Worm (Caenorhabditis elegans) whole organism, early embryonic: Measurements from ENCODE around the gene fkh-4.

Experiments used
- B0310.2 ChIP-seq: sonication (generic microtip); optimal IDR thresholded peaks from 2 replicates; lab custom pipeline; 2016; ENCODE audit warnings: mild to moderate bottlenecking, missing genetic modification characterization, missing compliant biosample characterization
- F13C5.2 ChIP-seq: sonication (generic microtip); optimal IDR thresholded peaks from 2 replicates; lab custom pipeline; 2017; ENCODE audit warnings: mild to moderate bottlenecking, missing genetic modification characterization, inconsistent platforms, missing compliant biosample characterization
- aly-1 ChIP-seq: sonication (generic microtip); optimal IDR thresholded peaks from 2 replicates; lab custom pipeline; 2016; ENCODE audit warnings: missing genetic modification characterization, missing compliant biosample characterization
- ama-1 ChIP-seq: fragments of 150-350 bp; optimal IDR thresholded peaks from 2 replicates; lab custom pipeline; 2014
- ceh-13 ChIP-seq: fragments of 200-800 bp; sonication (Bioruptor generic); optimal IDR thresholded peaks from 2 replicates; lab custom pipeline; 2018; ENCODE audit warnings: mild to moderate bottlenecking, missing genetic modification characterization, missing compliant biosample characterization
- ceh-36 ChIP-seq: sonication (generic microtip); optimal IDR thresholded peaks from 2 replicates; lab custom pipeline; 2016; ENCODE audit warnings: missing genetic modification characterization, inconsistent platforms, missing compliant biosample characterization
- ets-7 ChIP-seq: sonication (generic microtip); optimal IDR thresholded peaks from 2 replicates; lab custom pipeline; 2016; ENCODE audit warnings: missing genotype, missing genetic modification characterization, missing compliant biosample characterization
- flt-1 ChIP-seq: fragments of 200-800 bp; sonication (Bioruptor generic); IDR thresholded peaks from 2 replicates; pipeline ENCODE4 v1.3.6; 2022; ENCODE audit warnings: missing genetic modification characterization, missing compliant biosample characterization
- hmbx-1 ChIP-seq: sonication (generic microtip); optimal IDR thresholded peaks from 2 replicates; lab custom pipeline; 2016; ENCODE audit warnings: mild to moderate bottlenecking, missing genetic modification characterization, missing compliant biosample characterization
- hmg-4 ChIP-seq: fragments of 200-800 bp; sonication (Bioruptor generic); optimal IDR thresholded peaks from 2 replicates; lab custom pipeline; 2018; ENCODE audit warnings: mild to moderate bottlenecking, missing genetic modification characterization, missing compliant biosample characterization
- hnd-1 ChIP-seq: sonication (generic microtip); optimal IDR thresholded peaks from 2 replicates; lab custom pipeline; 2016; ENCODE audit warnings: missing genetic modification characterization, missing compliant biosample characterization
- pes-1 ChIP-seq: fragments of 200-800 bp; sonication (Bioruptor generic); IDR thresholded peaks from 2 replicates; pipeline ENCODE4 v1.3.6; 2022; ENCODE audit warnings: missing genetic modification reagents, missing genetic modification characterization, missing compliant biosample characterization
- scrt-1 ChIP-seq: fragments of 200-800 bp; sonication (Bioruptor generic); IDR thresholded peaks from 2 replicates; pipeline ENCODE4 v1.3.6; 2022; ENCODE audit warnings: missing genetic modification characterization, missing compliant biosample characterization
- sea-1 ChIP-seq: fragments of 200-800 bp; sonication (Bioruptor generic); conservative IDR thresholded peaks from 2 replicates; pipeline ENCODE4 v1.3.6; 2022; ENCODE audit warnings: missing genetic modification characterization, missing compliant biosample characterization
- tbx-11 ChIP-seq: fragments of 200-800 bp; sonication (Bioruptor generic); IDR thresholded peaks from 2 replicates; pipeline ENCODE4 v1.3.6; 2022; ENCODE audit warnings: missing genetic modification characterization, missing compliant biosample characterization
- tbx-37 ChIP-seq: fragments of 200-800 bp; sonication (Bioruptor generic); conservative IDR thresholded peaks from 2 replicates; pipeline ENCODE4 v1.3.6; 2022; ENCODE audit warnings: missing genetic modification reagents, missing genetic modification characterization, missing compliant biosample characterization
- tra-4 ChIP-seq: sonication (generic microtip); optimal IDR thresholded peaks from 2 replicates; lab custom pipeline; 2017; ENCODE audit warnings: missing genetic modification characterization, missing compliant biosample characterization

fkh-4 gene

DNA sequence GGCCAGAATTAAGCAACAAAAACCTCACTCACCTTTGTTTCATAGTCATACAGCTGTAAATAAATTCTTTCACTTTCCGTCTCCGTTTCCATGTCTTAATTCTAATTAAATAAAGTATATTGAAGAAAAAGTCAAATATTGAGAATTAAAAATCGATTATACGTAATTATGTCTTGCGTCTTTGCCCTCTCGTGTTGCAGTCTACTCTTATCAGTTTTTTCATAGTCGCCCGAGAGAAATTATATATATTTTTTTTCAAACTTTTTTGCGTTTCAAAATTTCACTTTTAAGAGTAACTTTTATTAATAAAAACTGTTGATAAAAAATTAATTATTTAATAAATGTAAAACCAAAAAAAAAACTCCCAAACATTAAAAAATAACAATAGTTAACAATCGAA, 27.8 kb upstream of the fkh-4 start, which contains the start of gene flr-1:
TSS of gene flr-1 (minus strand) at position 101 of the 400 bp plus-strand sequence.
- TF ChIP-seq ceh-13 (GFP tag; lab: Kevin White, UChicago) (no peak), F13C5.2 (tag; lab: Kevin White, UChicago) (no peak), aly-1 (tag; lab: Kevin White, UChicago) (no peak), sea-1 (GFP tag; lab: Robert Waterston, UW) (no peak), ets-7 (tag; lab: Kevin White, UChicago) (no peak), hmg-4 (GFP tag; lab: Kevin White, UChicago) (no peak), scrt-1 (GFP tag; lab: Robert Waterston, UW) (no peak), flt-1 (no peak), ama-1 (no peak), tra-4 (tag; lab: Kevin White, UChicago) (no peak)

DNA sequence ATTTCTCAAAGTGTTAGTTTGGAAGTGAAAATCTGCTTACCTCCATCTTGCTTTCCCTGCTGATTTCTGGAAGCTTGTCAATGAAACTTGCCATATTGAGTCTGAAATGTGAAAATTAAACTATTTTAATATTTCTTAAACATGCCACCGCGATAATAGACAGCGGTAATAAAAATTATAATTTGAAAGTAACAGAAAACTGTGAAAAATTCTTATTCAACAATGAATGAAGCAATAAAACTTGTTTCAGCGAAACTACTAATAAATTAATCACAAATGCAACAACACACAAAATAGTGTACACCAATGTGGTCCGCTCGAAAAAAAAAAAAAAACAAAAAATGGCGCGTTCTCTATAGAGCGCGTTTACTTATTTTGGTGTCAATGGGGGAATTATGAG, 22.9 kb upstream of the fkh-4 start, which contains the start of gene F02D10.6:
TSS of gene F02D10.6 (minus strand) at position 101 of the 400 bp plus-strand sequence.
- no peak for TF ChIP-seq scrt-1 (GFP tag; lab: Robert Waterston, UW)
- no peak for TF ChIP-seq pes-1 (GFP tag; lab: Robert Waterston, UW)
- no peak for TF ChIP-seq B0310.2 (tag; lab: Kevin White, UChicago)
- TF ChIP-seq ama-1, result no peak
- no peak for TF ChIP-seq aly-1 (tag; lab: Kevin White, UChicago)
- no peak for TF ChIP-seq hmbx-1 (tag; lab: Kevin White, UChicago)
- no peak for TF ChIP-seq tbx-11 (GFP tag; lab: Robert Waterston, UW)
- no peak for TF ChIP-seq hnd-1
- TF ChIP-seq ceh-36 (tag; lab: Kevin White, UChicago), result no peak
- TF ChIP-seq ceh-13 (GFP tag; lab: Kevin White, UChicago), result no peak
- no peak for TF ChIP-seq tbx-37 (GFP tag; lab: Robert Waterston, UW)
- TF ChIP-seq hmg-4 (GFP tag; lab: Kevin White, UChicago), result no peak
- no peak for TF ChIP-seq tra-4 (tag; lab: Kevin White, UChicago)
- no peak for TF ChIP-seq F13C5.2 (tag; lab: Kevin White, UChicago)
- TF ChIP-seq ets-7 (tag; lab: Kevin White, UChicago), result no peak
- TF ChIP-seq sea-1 (GFP tag; lab: Robert Waterston, UW), result no peak
- TF ChIP-seq flt-1, result no peak

DNA sequence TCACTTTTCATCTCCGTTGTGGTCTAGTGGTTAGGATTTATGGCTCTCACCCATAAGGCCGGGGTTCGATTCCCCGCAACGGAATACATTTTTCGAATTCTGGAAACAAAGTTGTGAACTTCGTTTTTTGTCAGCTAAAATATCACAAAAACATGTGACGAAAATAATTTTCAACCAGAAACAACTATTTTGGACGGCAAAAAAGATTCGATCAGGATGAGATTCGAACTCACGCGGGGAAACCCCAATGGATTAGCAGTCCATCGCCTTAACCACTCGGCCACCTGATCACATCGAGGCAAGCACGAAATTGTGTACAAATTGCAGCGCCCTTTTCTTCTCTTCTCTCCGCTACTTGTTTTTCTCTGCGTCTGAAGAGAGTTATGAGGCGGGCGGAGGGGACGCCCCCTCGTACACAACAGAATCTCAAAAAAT, 20.0 kb upstream of the fkh-4 start:
- TF ChIP-seq tbx-11 (GFP tag; lab: Robert Waterston, UW), result 0 out of 2 replicates have a peak, but pooled peaks have one; percentile 61
- TF ChIP-seq scrt-1 (GFP tag; lab: Robert Waterston, UW), result peak; percentile 75
- peak; percentile 55 for TF ChIP-seq tbx-37 (GFP tag; lab: Robert Waterston, UW)
- peak; percentile 13 for TF ChIP-seq ets-7 (tag; lab: Kevin White, UChicago)
- TF ChIP-seq hnd-1, result peak; percentile 48
- 0 out of 2 replicates have a peak, but pooled peaks have one; percentile 41 for TF ChIP-seq sea-1 (GFP tag; lab: Robert Waterston, UW)
- TF ChIP-seq aly-1 (tag; lab: Kevin White, UChicago), result peak; percentile 79
- peak; percentile 76 for TF ChIP-seq ceh-36 (tag; lab: Kevin White, UChicago)
- TF ChIP-seq ceh-13 (GFP tag; lab: Kevin White, UChicago), result peak; percentile 64
- TF ChIP-seq pes-1 (GFP tag; lab: Robert Waterston, UW), result peak; percentile 85
- TF ChIP-seq hmbx-1 (tag; lab: Kevin White, UChicago), result peak; percentile 23
- TF ChIP-seq F13C5.2 (tag; lab: Kevin White, UChicago), result peak; percentile 84

DNA sequence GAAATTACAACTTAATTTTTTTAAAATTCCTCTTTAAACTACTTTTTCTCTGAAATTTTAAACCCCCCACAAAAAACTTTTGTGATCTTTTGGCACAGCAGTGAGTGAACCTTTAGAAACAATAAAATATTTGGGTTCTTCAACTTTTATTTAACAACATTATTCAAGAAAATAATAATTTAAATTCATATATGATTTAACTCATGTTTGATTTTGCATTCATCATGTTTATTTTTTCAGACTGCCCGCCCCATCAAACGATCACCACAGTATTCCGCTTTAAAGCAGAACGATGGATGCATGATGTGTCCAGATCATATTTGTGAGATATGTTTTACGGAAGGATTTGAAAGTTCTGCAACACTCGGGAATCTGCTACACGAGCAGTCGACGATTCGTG, 17.8 kb upstream of the fkh-4 start, which contains the start of gene set-8:
TSS of gene set-8 (plus strand) at position 301 of the 400 bp plus-strand sequence.
- no peak for TF ChIP-seq tbx-37 (GFP tag; lab: Robert Waterston, UW)
- TF ChIP-seq B0310.2 (tag; lab: Kevin White, UChicago), result no peak
- no peak for TF ChIP-seq pes-1 (GFP tag; lab: Robert Waterston, UW)

DNA sequence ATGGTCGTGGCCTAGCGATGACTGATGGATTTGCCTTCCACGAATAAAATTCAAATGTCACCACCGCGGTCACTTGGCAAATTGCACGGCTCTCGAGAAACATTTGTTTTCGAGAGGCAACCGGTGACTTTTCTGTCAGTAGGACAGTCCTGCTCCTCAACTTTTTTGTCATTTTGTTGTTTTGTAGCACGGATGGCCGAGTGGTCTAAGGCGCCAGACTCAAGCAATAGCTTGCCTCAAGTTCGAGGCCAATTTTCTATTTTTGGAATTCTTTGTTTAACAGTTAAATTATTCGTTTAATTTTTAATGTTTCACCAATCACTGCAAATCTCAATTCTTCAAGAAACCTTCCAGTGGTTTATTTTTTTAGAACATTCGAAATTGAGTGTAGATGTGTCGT, 15.6 kb upstream of the fkh-4 start:
- TF ChIP-seq ama-1, result no peak
- no peak for TF ChIP-seq hmbx-1 (tag; lab: Kevin White, UChicago)
- TF ChIP-seq scrt-1 (GFP tag; lab: Robert Waterston, UW), result no peak
- no peak for TF ChIP-seq hnd-1
- TF ChIP-seq F13C5.2 (tag; lab: Kevin White, UChicago), result no peak
- no peak for TF ChIP-seq pes-1 (GFP tag; lab: Robert Waterston, UW)

DNA sequence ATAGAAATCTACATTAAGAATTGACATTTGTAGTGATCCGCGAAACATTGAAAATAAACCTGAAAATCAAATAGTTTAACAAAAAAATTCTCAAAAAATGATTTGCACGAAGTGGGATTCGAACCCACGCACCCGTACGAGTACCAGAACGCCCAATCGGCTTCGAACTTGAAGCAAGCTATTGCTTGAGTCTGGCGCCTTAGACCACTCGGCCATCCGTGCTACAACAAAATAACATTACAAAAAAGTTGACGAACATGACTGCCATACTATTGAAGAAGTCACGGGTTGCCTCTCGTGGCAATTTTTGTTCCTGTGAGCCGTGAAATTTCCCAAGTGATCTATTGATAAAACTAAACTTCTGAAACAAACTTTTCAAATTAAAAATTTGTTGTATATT, 14.6 kb upstream of the fkh-4 start:
- no peak for TF ChIP-seq tbx-11 (GFP tag; lab: Robert Waterston, UW)
- no peak for TF ChIP-seq flt-1

DNA sequence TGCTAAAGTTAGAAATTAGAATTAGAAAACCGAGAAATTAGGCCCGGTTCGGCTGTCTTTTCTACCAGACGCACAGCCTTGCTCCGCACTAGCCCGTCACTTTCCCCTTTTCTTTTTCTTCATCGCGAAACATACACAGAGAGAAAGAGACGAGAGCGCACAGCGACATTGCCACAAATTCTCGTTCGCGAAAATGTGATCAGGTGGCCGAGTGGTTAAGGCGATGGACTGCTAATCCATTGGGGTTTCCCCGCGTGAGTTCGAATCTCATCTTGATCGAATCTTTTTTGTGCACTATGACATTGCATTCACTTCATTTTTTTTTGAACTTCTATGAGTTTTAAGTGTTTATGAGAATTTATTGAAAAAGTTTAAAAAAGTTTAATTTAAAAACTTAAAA, 13.8 kb upstream of the fkh-4 start:
- TF ChIP-seq ama-1 (no peak), sea-1 (GFP tag; lab: Robert Waterston, UW) (0 out of 2 replicates have a peak, but pooled peaks have one; percentile 41), tra-4 (tag; lab: Kevin White, UChicago) (no peak), hmg-4 (GFP tag; lab: Kevin White, UChicago) (peak; percentile 22), ceh-13 (GFP tag; lab: Kevin White, UChicago) (no peak), B0310.2 (tag; lab: Kevin White, UChicago) (no peak), aly-1 (tag; lab: Kevin White, UChicago) (no peak), hnd-1 (no peak), ceh-36 (tag; lab: Kevin White, UChicago) (no peak), tbx-37 (GFP tag; lab: Robert Waterston, UW) (no peak; the same call in 1 of the 2 replicates), ets-7 (tag; lab: Kevin White, UChicago) (no peak), scrt-1 (GFP tag; lab: Robert Waterston, UW) (no peak), hmbx-1 (tag; lab: Kevin White, UChicago) (no peak), pes-1 (GFP tag; lab: Robert Waterston, UW) (no peak; the same call in 1 of the 2 replicates), flt-1 (peak; percentile 32; the same call in 1 of the 2 replicates), tbx-11 (GFP tag; lab: Robert Waterston, UW) (no peak), F13C5.2 (tag; lab: Kevin White, UChicago) (peak; percentile 55)
